3 fruit fly cellular contexts compared by ENCODE assay signal in genomic region chrX:6874918-6875454, dm6.
TF ChIP-seq lines count a peak whose summit lies in the region.

No protein-coding gene starts in this region.

TF ChIP-seq in whole organism, adult, 20 proteins besides CTCF, POLR2A, EP300 and RAD21 (continued from another document):
- TF ChIP-seq CG7101 (tag; optimal IDR thresholded peaks at IDR 0.05; lab: Kevin White, UChicago) = peak; percentile 10

TF ChIP-seq in whole organism, embryonic, 481 proteins besides CTCF, POLR2A, EP300 and RAD21 (continued from another document and continues in another):
- TF ChIP-seq sna (GFP tag; IDR thresholded peaks at IDR 0.05; lab: Robert Waterston, UW; ENCODE audit: partially characterized antibody) (no peak), CG6689 (GFP tag; IDR thresholded peaks at IDR 0.05; lab: Robert Waterston, UW) (no peak), abd-A (tag; optimal IDR thresholded peaks at IDR 0.05; lab: Kevin White, UChicago) (peak; percentile 43), Lpt (GFP tag; optimal IDR thresholded peaks at IDR 0.05; lab: Kevin White, UChicago) (no peak), CG13287 (GFP tag; IDR thresholded peaks at IDR 0.05; lab: Robert Waterston, UW; ENCODE audit: partially characterized antibody) (no peak), sqz (GFP tag; optimal IDR thresholded peaks at IDR 0.05; lab: Kevin White, UChicago) (peak; percentile 67), CG8290 (GFP tag; optimal IDR thresholded peaks at IDR 0.05; lab: Kevin White, UChicago) (no peak), CG8290 (tag; optimal IDR thresholded peaks at IDR 0.05; lab: Kevin White, UChicago) (no peak), Med (GFP tag; lab: Kevin White, UChicago) (peak; percentile 9), CG18599 (GFP tag; optimal IDR thresholded peaks at IDR 0.05; lab: Kevin White, UChicago) (no peak), wek (GFP tag; optimal IDR thresholded peaks at IDR 0.05; lab: Kevin White, UChicago) (peak; percentile 85), prd (optimal IDR thresholded peaks at IDR 0.05; lab: Kevin White, UChicago) (no peak), prd (GFP tag; IDR thresholded peaks at IDR 0.05; lab: Robert Waterston, UW) (0 out of 3 replicates have a peak, but pooled peaks have one; percentile 5), Usf (GFP tag; optimal IDR thresholded peaks at IDR 0.05; lab: Kevin White, UChicago) (no peak), CG7839 (tag; optimal IDR thresholded peaks at IDR 0.05; lab: Kevin White, UChicago) (peak; percentile 32), CG10959 (GFP tag; IDR thresholded peaks at IDR 0.05; lab: Robert Waterston, UW) (no peak), D19A (tag; optimal IDR thresholded peaks at IDR 0.05; lab: Kevin White, UChicago) (peak; percentile 25), pan (optimal IDR thresholded peaks at IDR 0.05; lab: Kevin White, UChicago) (no peak), pan (GFP tag; optimal IDR thresholded peaks at IDR 0.05 in 1 of 2, IDR thresholded peaks at IDR 0.05 in 1 of 2) (peak in 1 of 2 experiments; percentile 10), CG11398 (GFP tag; optimal IDR thresholded peaks at IDR 0.05; lab: Kevin White, UChicago) (no peak), CG12391 (tag; optimal IDR thresholded peaks at IDR 0.05; lab: Kevin White, UChicago) (peak; percentile 28), CG12071 (GFP tag; optimal IDR thresholded peaks at IDR 0.05; lab: Kevin White, UChicago) (no peak), CG31224 (GFP tag; IDR thresholded peaks at IDR 0.05; lab: Robert Waterston, UW) (no peak), Myb (GFP tag; optimal IDR thresholded peaks at IDR 0.05; lab: Kevin White, UChicago) (no peak), CG30403 (GFP tag; optimal IDR thresholded peaks at IDR 0.05; lab: Kevin White, UChicago) (no peak), CG6683 (GFP tag; optimal IDR thresholded peaks at IDR 0.05; lab: Kevin White, UChicago) (no peak), PHDP (tag; optimal IDR thresholded peaks at IDR 0.05; lab: Kevin White, UChicago) (peak; percentile 9), CG2678 (tag; optimal IDR thresholded peaks at IDR 0.05; lab: Kevin White, UChicago) (peak; percentile 38), HLHmδ (GFP tag; optimal IDR thresholded peaks at IDR 0.05; lab: Kevin White, UChicago) (no peak), Hmx (GFP tag; optimal IDR thresholded peaks at IDR 0.05; lab: Kevin White, UChicago) (no peak), CG3726 (GFP tag; IDR thresholded peaks at IDR 0.05; lab: Robert Waterston, UW) (no peak), CG15269 (tag; optimal IDR thresholded peaks at IDR 0.05; lab: Kevin White, UChicago) (peak; percentile 17), danr (GFP tag; IDR thresholded peaks at IDR 0.05; lab: Robert Waterston, UW) (no peak), Deaf1 (tag; optimal IDR thresholded peaks at IDR 0.05; lab: Kevin White, UChicago) (peak; percentile 37), crol (GFP tag; IDR thresholded peaks at IDR 0.05; lab: Robert Waterston, UW) (peak; percentile 70), CG4707 (GFP tag; optimal IDR thresholded peaks at IDR 0.05; lab: Kevin White, UChicago) (no peak), slbo (GFP tag; IDR thresholded peaks at IDR 0.05; lab: Robert Waterston, UW) (0 out of 2 replicates have a peak, but pooled peaks have one; percentile 13), CG7786 (GFP tag; optimal IDR thresholded peaks at IDR 0.05; lab: Kevin White, UChicago) (no peak), CG13424 (tag; optimal IDR thresholded peaks at IDR 0.05; lab: Kevin White, UChicago) (peak; percentile 4), CG6791 (GFP tag; IDR thresholded peaks at IDR 0.05; lab: Robert Waterston, UW; ENCODE audit: partially characterized antibody) (no peak), Nf-YB (GFP tag; optimal IDR thresholded peaks at IDR 0.05; lab: Kevin White, UChicago) (peak; percentile 13), CG2712 (tag; optimal IDR thresholded peaks at IDR 0.05; lab: Kevin White, UChicago) (peak; percentile 35), CG4360 (GFP tag; IDR thresholded peaks at IDR 0.05; lab: Robert Waterston, UW) (peak; percentile 49; the same call in 1 of the 2 replicates), Side (GFP tag; optimal IDR thresholded peaks at IDR 0.05; lab: Kevin White, UChicago) (no peak), dmrt99B (tag; optimal IDR thresholded peaks at IDR 0.05; lab: Kevin White, UChicago) (peak; percentile 32), CG11504 (tag; optimal IDR thresholded peaks at IDR 0.05; lab: Kevin White, UChicago) (peak; percentile 39), CG32772 (GFP tag; IDR thresholded peaks at IDR 0.05; lab: Robert Waterston, UW) (no peak), Rx (GFP tag; IDR thresholded peaks at IDR 0.05; lab: Robert Waterston, UW) (no peak), Poxn (GFP tag; IDR thresholded peaks at IDR 0.05; lab: Robert Waterston, UW) (no peak), CG8388 (GFP tag; optimal IDR thresholded peaks at IDR 0.05; lab: Kevin White, UChicago) (no peak), CG16863 (GFP tag; optimal IDR thresholded peaks at IDR 0.05; lab: Kevin White, UChicago) (no peak), CG18262 (tag; optimal IDR thresholded peaks at IDR 0.05; lab: Kevin White, UChicago) (no peak), CG13894 (tag; optimal IDR thresholded peaks at IDR 0.05; lab: Kevin White, UChicago) (peak; percentile 45), lilli (GFP tag; optimal IDR thresholded peaks at IDR 0.05; lab: Kevin White, UChicago) (no peak), tgo (GFP tag; IDR thresholded peaks at IDR 0.05; lab: Robert Waterston, UW) (no peak), Nf-YC (tag; optimal IDR thresholded peaks at IDR 0.05; lab: Kevin White, UChicago) (peak; percentile 44), HmgZ (tag; optimal IDR thresholded peaks at IDR 0.05; lab: Kevin White, UChicago) (no peak), seq (GFP tag; IDR thresholded peaks at IDR 0.05; lab: Robert Waterston, UW) (0 out of 2 replicates have a peak, but pooled peaks have one; percentile 12), HLH54F (GFP tag; optimal IDR thresholded peaks at IDR 0.05; lab: Kevin White, UChicago) (no peak), nerfin-2 (GFP tag; IDR thresholded peaks at IDR 0.05; lab: Robert Waterston, UW; ENCODE audit: partially characterized antibody) (no peak), GATAe (GFP tag; conservative IDR thresholded peaks at IDR 0.05; lab: Robert Waterston, UW) (no peak), Kr (GFP tag; optimal IDR thresholded peaks at IDR 0.05; lab: Kevin White, UChicago) (no peak), caup (GFP tag; optimal IDR thresholded peaks at IDR 0.05; lab: Kevin White, UChicago; ENCODE audit: severe bottlenecking) (no peak), Hr51 (GFP tag; optimal IDR thresholded peaks at IDR 0.05; lab: Kevin White, UChicago) (peak in 1 of 2 experiments; percentile 33), unpg (GFP tag; optimal IDR thresholded peaks at IDR 0.05; lab: Kevin White, UChicago) (peak; percentile 29), bbx (GFP tag; IDR thresholded peaks at IDR 0.05; lab: Robert Waterston, UW; ENCODE audit: partially characterized antibody) (no peak)

TF ChIP-seq in whole organism, prepupa, 60 proteins besides CTCF, POLR2A, EP300 and RAD21 (continued from another document):
- TF ChIP-seq CG1621 (tag; optimal IDR thresholded peaks at IDR 0.05; lab: Kevin White, UChicago) (no peak), CG11294 (GFP tag; IDR thresholded peaks at IDR 0.05; lab: Robert Waterston, UW) (no peak), spab (GFP tag; optimal IDR thresholded peaks at IDR 0.05; lab: Kevin White, UChicago) (no peak), CG6276 (GFP tag; optimal IDR thresholded peaks at IDR 0.05; lab: Kevin White, UChicago) (no peak), OdsH (GFP tag; optimal IDR thresholded peaks at IDR 0.05; lab: Kevin White, UChicago) (no peak), CG6163 (GFP tag; IDR thresholded peaks at IDR 0.05; lab: Robert Waterston, UW) (peak; percentile 5; the same call in 1 of the 3 replicates), net (GFP tag; optimal IDR thresholded peaks at IDR 0.05; lab: Kevin White, UChicago) (no peak), CG8119 (GFP tag; IDR thresholded peaks at IDR 0.05; lab: Robert Waterston, UW) (peak; percentile 28; the same call in 1 of the 3 replicates), Sox102F (GFP tag; optimal IDR thresholded peaks at IDR 0.05; lab: Kevin White, UChicago) (no peak), CG6792 (GFP tag; optimal IDR thresholded peaks at IDR 0.05; lab: Kevin White, UChicago) (no peak), Hr39 (GFP tag; optimal IDR thresholded peaks at IDR 0.05; lab: Kevin White, UChicago) (no peak), topi (GFP tag; optimal IDR thresholded peaks at IDR 0.05; lab: Kevin White, UChicago) (no peak), fd85E (GFP tag; optimal IDR thresholded peaks at IDR 0.05; lab: Kevin White, UChicago) (no peak), Eip93F (GFP tag; optimal IDR thresholded peaks at IDR 0.05; lab: Kevin White, UChicago) (no peak), Eip78C (GFP tag; lab: Kevin White, UChicago) (peak; percentile 60), eg (GFP tag; IDR thresholded peaks at IDR 0.05; lab: Robert Waterston, UW) (no peak), Sox14 (GFP tag; optimal IDR thresholded peaks at IDR 0.05; lab: Kevin White, UChicago) (no peak), ss (GFP tag; optimal IDR thresholded peaks at IDR 0.05; lab: Kevin White, UChicago) (peak in 1 of 2 experiments; percentile 37), esn (GFP tag; optimal IDR thresholded peaks at IDR 0.05; lab: Kevin White, UChicago) (no peak), CG15336 (GFP tag; IDR thresholded peaks at IDR 0.05; lab: Robert Waterston, UW) (0 out of 2 replicates have a peak, but pooled peaks have one; percentile 8), cyc (GFP tag; optimal IDR thresholded peaks at IDR 0.05; lab: Kevin White, UChicago) (no peak), CG11902 (GFP tag; optimal IDR thresholded peaks at IDR 0.05; lab: Kevin White, UChicago) (no peak), achi (GFP tag; optimal IDR thresholded peaks at IDR 0.05; lab: Kevin White, UChicago) (no peak), vri (GFP tag; optimal IDR thresholded peaks at IDR 0.05; lab: Kevin White, UChicago) (no peak), CG9139 (GFP tag; optimal IDR thresholded peaks at IDR 0.05; lab: Kevin White, UChicago) (no peak), Met (GFP tag; optimal IDR thresholded peaks at IDR 0.05; lab: Kevin White, UChicago) (no peak), dsx (GFP tag; optimal IDR thresholded peaks at IDR 0.05; lab: Kevin White, UChicago; ENCODE audit: poor library complexity, severe bottlenecking) (peak; percentile 1), Lpt (GFP tag; optimal IDR thresholded peaks at IDR 0.05; lab: Kevin White, UChicago) (no peak), Sox15 (GFP tag; optimal IDR thresholded peaks at IDR 0.05; lab: Kevin White, UChicago) (no peak), CG6808 (GFP tag; optimal IDR thresholded peaks at IDR 0.05; lab: Kevin White, UChicago) (no peak), svp (GFP tag; lab: Kevin White, UChicago) (no peak)
